Fruit fly (Drosophila melanogaster): ENCODE data around the gene CG14835.

Gene CG14835

DNA sequence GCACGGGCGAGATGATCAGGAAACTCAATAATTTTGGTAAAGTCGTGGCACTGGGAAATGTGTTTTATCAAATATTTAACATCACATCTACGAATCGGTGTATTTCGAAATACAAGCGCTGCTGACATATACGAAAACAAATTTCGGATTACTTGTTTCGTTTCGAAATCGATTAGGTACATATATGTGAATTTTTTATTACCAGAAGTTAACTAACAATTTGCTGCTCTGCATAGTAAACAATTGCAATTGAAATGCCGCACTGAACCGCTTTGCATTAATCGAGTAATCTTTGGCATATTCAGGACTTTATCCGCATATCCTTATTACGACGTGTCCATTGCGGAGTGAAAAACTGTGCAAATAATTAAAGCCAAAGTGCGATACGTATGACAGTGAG is at the start of gene CG14835:
TSS of gene CG14835 (minus strand) at position 101 of the 400 bp plus-strand sequence.
- no peak for TF ChIP-seq CG15336 (GFP tag; IDR thresholded peaks at IDR 0.05)
- TF ChIP-seq Eip75B (GFP tag; optimal IDR thresholded peaks at IDR 0.05) = no peak
- no peak for TF ChIP-seq dsx (GFP tag; optimal IDR thresholded peaks at IDR 0.05; ENCODE audit: poor library complexity, severe bottlenecking)
- TF ChIP-seq CG32006 (GFP tag; optimal IDR thresholded peaks at IDR 0.05) = no peak
- TF ChIP-seq CG6854 (GFP tag; optimal IDR thresholded peaks at IDR 0.05) = no peak
- TF ChIP-seq CG8319 (GFP tag; optimal IDR thresholded peaks at IDR 0.05) = no peak
- TF ChIP-seq pdm3 (GFP tag; optimal IDR thresholded peaks at IDR 0.05) = no peak
- TF ChIP-seq CG6276 (GFP tag; optimal IDR thresholded peaks at IDR 0.05) = no peak
- TF ChIP-seq Sox102F (GFP tag; optimal IDR thresholded peaks at IDR 0.05) = no peak
- no peak for TF ChIP-seq Ets21C (GFP tag; optimal IDR thresholded peaks at IDR 0.05)
- no peak for TF ChIP-seq lz (GFP tag; optimal IDR thresholded peaks at IDR 0.05)
- TF ChIP-seq CG16779 (tag; optimal IDR thresholded peaks at IDR 0.05) = no peak
- TF ChIP-seq eg (GFP tag; IDR thresholded peaks at IDR 0.05) = no peak
- no peak for TF ChIP-seq topi (GFP tag; optimal IDR thresholded peaks at IDR 0.05)
- no peak for TF ChIP-seq CG6808 (GFP tag; optimal IDR thresholded peaks at IDR 0.05)
- TF ChIP-seq Eip78C (GFP tag) = no peak
- TF ChIP-seq dac (GFP tag; optimal IDR thresholded peaks at IDR 0.05) = no peak
- no peak for TF ChIP-seq achi (GFP tag; optimal IDR thresholded peaks at IDR 0.05)
- TF ChIP-seq spab (GFP tag; optimal IDR thresholded peaks at IDR 0.05) = no peak

DNA sequence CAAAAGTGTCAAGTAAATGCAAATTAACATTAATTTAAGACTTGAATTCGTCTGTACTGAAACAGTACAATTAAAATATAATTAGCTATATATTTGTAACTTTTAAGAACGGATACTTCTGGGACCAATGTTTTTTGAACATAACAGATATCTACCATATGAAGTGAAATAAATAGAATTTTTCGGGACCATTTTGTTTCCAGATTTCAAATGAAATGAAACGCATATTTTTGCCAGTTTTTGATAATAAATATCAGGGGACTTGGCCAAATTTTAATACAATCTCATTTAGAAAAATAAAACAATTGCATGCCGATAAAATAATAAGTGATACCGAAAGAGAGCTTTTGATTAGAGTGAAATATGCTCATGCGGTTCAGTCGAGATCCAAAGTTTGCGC is 48.4 kb upstream of the CG14835 start, which contains the start of gene mthl6:
TSS of gene mthl6 (plus strand) at position 301 of the 400 bp plus-strand sequence.
- TF ChIP-seq Eip93F (GFP tag; optimal IDR thresholded peaks at IDR 0.05) = no peak
- no peak for TF ChIP-seq CG16779 (tag; optimal IDR thresholded peaks at IDR 0.05)
- TF ChIP-seq vri (GFP tag; optimal IDR thresholded peaks at IDR 0.05) = no peak
- no peak for TF ChIP-seq CG10669 (GFP tag; optimal IDR thresholded peaks at IDR 0.05)
- no peak for TF ChIP-seq Gug (GFP tag; IDR thresholded peaks at IDR 0.05)
- TF ChIP-seq CG3032 (tag; optimal IDR thresholded peaks at IDR 0.05) = no peak
- TF ChIP-seq achi (GFP tag; optimal IDR thresholded peaks at IDR 0.05) = no peak
- no peak for TF ChIP-seq fd59A (GFP tag; optimal IDR thresholded peaks at IDR 0.05)
- no peak for TF ChIP-seq esn (GFP tag; optimal IDR thresholded peaks at IDR 0.05)
- no peak for TF ChIP-seq CG6792 (GFP tag; optimal IDR thresholded peaks at IDR 0.05)
- TF ChIP-seq cyc (GFP tag; optimal IDR thresholded peaks at IDR 0.05) = no peak
- no peak for TF ChIP-seq Ets96B (tag; optimal IDR thresholded peaks at IDR 0.05)
- no peak for TF ChIP-seq Met (GFP tag; optimal IDR thresholded peaks at IDR 0.05)
- TF ChIP-seq CG8632 (GFP tag; optimal IDR thresholded peaks at IDR 0.05) = no peak
- TF ChIP-seq topi (GFP tag; optimal IDR thresholded peaks at IDR 0.05) = no peak
- TF ChIP-seq Blimp-1 (GFP tag; optimal IDR thresholded peaks at IDR 0.05) = no peak
- TF ChIP-seq spab (GFP tag; optimal IDR thresholded peaks at IDR 0.05) = no peak
- TF ChIP-seq svp (GFP tag) = no peak

DNA sequence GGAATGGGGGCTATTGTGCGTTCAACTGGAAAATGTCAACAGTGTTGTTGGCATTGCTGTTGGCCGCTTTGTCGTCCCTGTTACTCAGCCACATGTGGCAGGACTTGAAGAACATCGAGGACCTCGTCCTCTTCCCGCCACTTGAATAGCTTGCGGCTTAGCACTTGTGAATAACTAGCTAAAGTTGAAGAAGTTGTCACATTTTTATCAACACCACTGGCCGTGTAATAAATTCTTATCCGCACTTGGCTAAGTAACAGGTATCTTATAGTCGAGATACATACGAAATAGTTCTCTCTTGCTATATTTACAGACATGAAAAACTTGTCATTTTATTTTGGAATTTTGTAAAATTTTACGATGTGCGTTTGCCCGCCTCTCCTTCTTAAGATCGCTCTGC is 38.0 kb upstream of the CG14835 start, which contains the start of gene CG43292:
TSS of gene CG43292 (plus strand) at position 301 of the 400 bp plus-strand sequence.
- TF ChIP-seq CG31627 (GFP tag; optimal IDR thresholded peaks at IDR 0.05) (no peak), CG4318 (GFP tag; optimal IDR thresholded peaks at IDR 0.05) (no peak), lz (GFP tag; optimal IDR thresholded peaks at IDR 0.05) (no peak), Sox102F (GFP tag; optimal IDR thresholded peaks at IDR 0.05) (no peak), CG11762 (GFP tag; optimal IDR thresholded peaks at IDR 0.05; ENCODE audit: insufficient read depth) (no peak), svp (GFP tag) (no peak), CG11294 (GFP tag; IDR thresholded peaks at IDR 0.05) (no peak), OdsH (GFP tag; optimal IDR thresholded peaks at IDR 0.05) (no peak), CG32006 (GFP tag; optimal IDR thresholded peaks at IDR 0.05) (no peak), CG7368 (GFP tag; optimal IDR thresholded peaks at IDR 0.05) (no peak), Smox (GFP tag; optimal IDR thresholded peaks at IDR 0.05) (no peak)

Measured in whole organism, prepupa.